Worm (Caenorhabditis elegans) whole organism, young adult: ENCODE measurements around the gene R03H10.1.

Experiments used
- gei-17 ChIP-seq: fragments of 200-800 bp; sonication (Bioruptor generic); optimal IDR thresholded peaks from 2 replicates; lab custom pipeline; 2018; ENCODE audit warnings: mild to moderate bottlenecking, missing genetic modification characterization, missing compliant biosample characterization
- nhr-179 ChIP-seq: sonication (generic microtip); optimal IDR thresholded peaks from 2 replicates; lab custom pipeline; 2016; ENCODE audit warnings: mild to moderate bottlenecking, missing genetic modification characterization, missing compliant biosample characterization

DNA sequence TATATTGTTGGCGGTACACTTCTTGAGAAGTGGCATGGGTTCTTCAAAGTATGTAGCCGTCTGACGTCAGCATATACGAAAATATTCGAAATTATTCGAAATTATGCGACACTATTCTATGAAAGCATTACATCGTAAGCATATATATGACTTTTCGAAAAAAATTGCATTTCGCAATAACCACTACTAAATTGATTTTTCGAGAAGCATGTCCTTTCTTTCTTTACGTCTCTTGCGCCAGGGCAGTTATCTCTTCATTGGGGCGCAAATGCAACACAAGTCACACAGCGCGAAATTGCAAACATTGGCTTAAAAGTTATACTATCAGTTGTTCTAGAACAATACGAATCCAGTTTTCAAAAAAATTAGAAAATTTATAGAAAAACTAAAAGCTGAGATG lies 6.2 kb upstream of the R03H10.1 start:
- TF ChIP-seq gei-17 (GFP tag; lab: Kevin White, UChicago) (no peak), nhr-179 (tag; lab: Kevin White, UChicago) (no peak)
